Worm (Caenorhabditis elegans): ENCODE data around the gene F22F4.9.

Gene F22F4.9

ce11 chrX:5999103-5999554, at the start of gene F22F4.9:
Gene F22F4.9, minus strand, starts transcription at chrX:5999504.
- TF ChIP-seq ceh-82 (tag; optimal IDR thresholded peaks at IDR 0.05) = no peak
- no peak for TF ChIP-seq fos-1 (tag; optimal IDR thresholded peaks at IDR 0.05)
- no peak for TF ChIP-seq Y55F3AM.14 (GFP tag; optimal IDR thresholded peaks at IDR 0.05)
- TF ChIP-seq nhr-11 (tag; optimal IDR thresholded peaks at IDR 0.05) = no peak
- TF ChIP-seq nhr-23 (tag; optimal IDR thresholded peaks at IDR 0.05) = no peak
- no peak for TF ChIP-seq unc-62 (GFP tag; optimal IDR thresholded peaks at IDR 0.05)
- TF ChIP-seq nhr-129 (tag; optimal IDR thresholded peaks at IDR 0.05) = no peak
- TF ChIP-seq unc-55 (GFP tag; optimal IDR thresholded peaks at IDR 0.05) = no peak

- TF ChIP-seq dmd-4 (tag; optimal IDR thresholded peaks at IDR 0.05) = no peak
These were observed 49.2 kb upstream of the F22F4.9 start, which contains the start of gene pak-1 for ce11 chrX:6048508-6048907. Gene pak-1, minus strand, starts transcription at chrX:6048608.

ce11 chrX:6043283-6043682, 44.0 kb upstream of the F22F4.9 start:
- TF ChIP-seq mab-5 (tag; optimal IDR thresholded peaks at IDR 0.05) (no peak), crh-2 (tag; optimal IDR thresholded peaks at IDR 0.05) (peak; percentile 1), nhr-129 (tag; optimal IDR thresholded peaks at IDR 0.05) (peak; percentile 34), F13H6.1 (tag; optimal IDR thresholded peaks at IDR 0.05) (peak; percentile 39), nhr-25 (tag; optimal IDR thresholded peaks at IDR 0.05) (no peak), blmp-1 (tag; optimal IDR thresholded peaks at IDR 0.05; ENCODE audit: insufficient read depth) (no peak), nhr-237 (tag; optimal IDR thresholded peaks at IDR 0.05) (no peak), nhr-11 (tag; optimal IDR thresholded peaks at IDR 0.05) (no peak), skn-1 (tag; optimal IDR thresholded peaks at IDR 0.05) (no peak), gmeb-1 (tag; optimal IDR thresholded peaks at IDR 0.05) (no peak)

- no peak for TF ChIP-seq elt-3 (tag; optimal IDR thresholded peaks at IDR 0.05)
- TF ChIP-seq ama-1 (optimal IDR thresholded peaks at IDR 0.05) = peak; percentile 75
- TF ChIP-seq nhr-77 (tag; optimal IDR thresholded peaks at IDR 0.05) = no peak
- TF ChIP-seq dmd-4 (tag; optimal IDR thresholded peaks at IDR 0.05) = no peak
- peak; percentile 75 for TF ChIP-seq fos-1 (tag; optimal IDR thresholded peaks at IDR 0.05)
- peak in 1 of 2 experiments; percentile 68 for TF ChIP-seq lsy-2 (tag; optimal IDR thresholded peaks at IDR 0.05)
- TF ChIP-seq nhr-237 (tag; optimal IDR thresholded peaks at IDR 0.05) = no peak
- TF ChIP-seq Y55F3AM.14 (GFP tag; optimal IDR thresholded peaks at IDR 0.05) = peak; percentile 24
- TF ChIP-seq nhr-10 (tag; optimal IDR thresholded peaks at IDR 0.05) = peak; percentile 25
- TF ChIP-seq egl-27 (tag; optimal IDR thresholded peaks at IDR 0.05) = peak; percentile 75
- no peak for TF ChIP-seq unc-39 (tag; optimal IDR thresholded peaks at IDR 0.05)
- no peak for TF ChIP-seq skn-1 (tag; optimal IDR thresholded peaks at IDR 0.05)
- TF ChIP-seq ztf-1 (GFP tag; conservative IDR thresholded peaks at IDR 0.05) = no peak
- no peak for TF ChIP-seq aly-2 (tag; optimal IDR thresholded peaks at IDR 0.05)
- no peak for TF ChIP-seq peb-1 (tag; optimal IDR thresholded peaks at IDR 0.05)
- TF ChIP-seq crh-2 (tag; optimal IDR thresholded peaks at IDR 0.05) = peak; percentile 82
- no peak for TF ChIP-seq snpc-4 (tag; optimal IDR thresholded peaks at IDR 0.05)
- no peak for TF ChIP-seq alr-1 (tag; optimal IDR thresholded peaks at IDR 0.05)
- peak; percentile 64 for TF ChIP-seq lin-13 (GFP tag; optimal IDR thresholded peaks at IDR 0.05)
- peak; percentile 90 for TF ChIP-seq F13H6.1 (tag; optimal IDR thresholded peaks at IDR 0.05)
- no peak for TF ChIP-seq R02D3.7 (tag; optimal IDR thresholded peaks at IDR 0.05)
- peak; percentile 80 for TF ChIP-seq nhr-25 (tag; optimal IDR thresholded peaks at IDR 0.05)
- TF ChIP-seq C34F6.9 (tag; optimal IDR thresholded peaks at IDR 0.05) = peak; percentile 44
- no peak for TF ChIP-seq nhr-23 (tag; optimal IDR thresholded peaks at IDR 0.05)
- no peak for TF ChIP-seq ZK546.5 (tag; optimal IDR thresholded peaks at IDR 0.05)
- peak; percentile 56 for TF ChIP-seq gmeb-1 (tag; optimal IDR thresholded peaks at IDR 0.05)
- TF ChIP-seq lin-11 (tag; optimal IDR thresholded peaks at IDR 0.05) = no peak
- peak; percentile 90 for TF ChIP-seq sma-3 (GFP tag; optimal IDR thresholded peaks at IDR 0.05)
- no peak for TF ChIP-seq nhr-11 (tag; optimal IDR thresholded peaks at IDR 0.05)
- TF ChIP-seq unc-62 (GFP tag; optimal IDR thresholded peaks at IDR 0.05) = no peak
- TF ChIP-seq nhr-12 (tag; optimal IDR thresholded peaks at IDR 0.05) = no peak
- TF ChIP-seq elt-1 (tag; optimal IDR thresholded peaks at IDR 0.05) = no peak
- peak; percentile 94 for TF ChIP-seq nhr-129 (tag; optimal IDR thresholded peaks at IDR 0.05)
- peak; percentile 59 for TF ChIP-seq blmp-1 (tag; optimal IDR thresholded peaks at IDR 0.05; ENCODE audit: insufficient read depth)
- TF ChIP-seq ceh-16 (tag; optimal IDR thresholded peaks at IDR 0.05) = no peak
- peak; percentile 86 for TF ChIP-seq sem-4 (tag; optimal IDR thresholded peaks at IDR 0.05)
- peak; percentile 10 for TF ChIP-seq unc-55 (GFP tag; optimal IDR thresholded peaks at IDR 0.05)
- peak in 1 of 2 experiments; percentile 26 for TF ChIP-seq mdl-1 (tag; optimal IDR thresholded peaks at IDR 0.05)
- peak; percentile 74 for TF ChIP-seq nhr-6 (tag; optimal IDR thresholded peaks at IDR 0.05)
- peak; percentile 83 for TF ChIP-seq nhr-21 (tag; optimal IDR thresholded peaks at IDR 0.05)
- no peak for TF ChIP-seq zag-1 (tag; optimal IDR thresholded peaks at IDR 0.05)
- peak; percentile 4 for TF ChIP-seq mab-5 (tag; optimal IDR thresholded peaks at IDR 0.05)
- no peak for TF ChIP-seq ceh-82 (tag; optimal IDR thresholded peaks at IDR 0.05)
- TF ChIP-seq ztf-4 (tag; optimal IDR thresholded peaks at IDR 0.05) = peak; percentile 78
These were observed 42.7 kb upstream of the F22F4.9 start for ce11 chrX:6041995-6042481.
